Worm (Caenorhabditis elegans): ENCODE results near the gene ZK673.4.

Gene ZK673.4

DNA sequence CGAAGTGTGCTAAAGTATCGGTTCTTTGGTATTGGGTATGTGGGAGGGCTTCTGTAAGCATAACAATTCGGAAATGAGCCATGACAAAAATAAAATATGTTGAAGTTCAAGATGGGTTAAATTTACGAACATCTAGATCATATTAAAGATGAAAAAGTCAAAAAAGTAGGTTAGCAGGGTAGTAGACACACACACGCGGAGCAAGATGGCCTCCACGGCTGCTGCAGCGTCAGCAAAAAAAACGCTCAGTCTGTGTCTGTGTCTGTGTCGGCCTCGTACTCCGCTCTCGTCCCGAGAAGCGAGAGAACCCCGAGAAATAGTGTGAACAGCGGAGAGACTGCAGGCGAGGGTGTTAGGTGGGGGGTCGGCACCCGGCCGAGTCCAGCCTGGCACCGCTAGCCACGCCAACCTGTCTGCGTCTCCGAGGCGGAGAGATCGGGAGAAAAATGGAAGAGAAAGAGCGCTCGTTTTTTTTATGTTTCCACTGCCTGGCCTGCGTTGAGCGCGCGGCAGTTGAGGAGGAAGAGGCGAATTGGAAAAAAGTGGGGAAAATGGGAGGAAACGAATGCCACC, 49.9 kb downstream of the ZK673.4 start, which contains the start of gene myrf-1 (continued):
- peak; percentile 86 for TF ChIP-seq lin-11 (tag; optimal IDR thresholded peaks at IDR 0.05)
- TF ChIP-seq snpc-4 (tag; optimal IDR thresholded peaks at IDR 0.05) = peak; percentile 25
- no peak for TF ChIP-seq mbf-1 (tag; optimal IDR thresholded peaks at IDR 0.05)

DNA sequence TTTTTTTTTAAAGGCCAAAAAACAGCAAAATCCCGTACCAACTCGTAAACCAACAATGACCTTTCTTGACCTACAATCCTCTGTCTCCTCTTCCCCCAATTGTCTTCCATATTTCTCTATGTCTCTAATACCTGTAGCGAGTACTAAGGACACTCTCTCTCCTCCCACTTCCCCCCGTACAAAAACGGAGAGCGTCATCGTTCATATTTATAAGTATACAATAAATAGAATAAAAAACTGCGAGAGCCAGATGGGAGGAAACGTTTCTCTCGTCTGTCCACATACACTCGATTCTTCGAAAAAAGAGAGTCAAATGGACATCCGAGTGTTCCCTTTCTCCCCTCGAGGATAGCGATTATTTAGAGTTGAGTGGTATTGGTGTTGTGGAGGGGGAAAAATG, 52.0 kb downstream of the ZK673.4 start:
- TF ChIP-seq ZK546.5 (tag; optimal IDR thresholded peaks at IDR 0.05) (no peak), sem-4 (tag; optimal IDR thresholded peaks at IDR 0.05) (peak; percentile 0), ceh-16 (tag; optimal IDR thresholded peaks at IDR 0.05) (no peak), fos-1 (tag; optimal IDR thresholded peaks at IDR 0.05) (no peak), nhr-129 (tag; optimal IDR thresholded peaks at IDR 0.05) (no peak), Y55F3AM.14 (GFP tag; optimal IDR thresholded peaks at IDR 0.05) (no peak), zag-1 (tag; optimal IDR thresholded peaks at IDR 0.05) (no peak), nhr-11 (tag; optimal IDR thresholded peaks at IDR 0.05) (no peak), nhr-10 (tag; optimal IDR thresholded peaks at IDR 0.05) (no peak), elt-3 (tag; optimal IDR thresholded peaks at IDR 0.05) (no peak), nhr-12 (tag; optimal IDR thresholded peaks at IDR 0.05) (no peak), R02D3.7 (tag; optimal IDR thresholded peaks at IDR 0.05) (no peak), mbf-1 (tag; optimal IDR thresholded peaks at IDR 0.05) (no peak), crh-2 (tag; optimal IDR thresholded peaks at IDR 0.05) (no peak), unc-62 (GFP tag; optimal IDR thresholded peaks at IDR 0.05) (no peak), skn-1 (tag; optimal IDR thresholded peaks at IDR 0.05) (no peak), alr-1 (tag; optimal IDR thresholded peaks at IDR 0.05) (no peak), F13H6.1 (tag; optimal IDR thresholded peaks at IDR 0.05) (peak; percentile 30), ama-1 (optimal IDR thresholded peaks at IDR 0.05) (no peak), sma-9 (GFP tag; optimal IDR thresholded peaks at IDR 0.05) (peak; percentile 44), sma-9 (tag; optimal IDR thresholded peaks at IDR 0.05) (no peak), lin-11 (tag; optimal IDR thresholded peaks at IDR 0.05) (no peak), nhr-25 (tag; optimal IDR thresholded peaks at IDR 0.05) (peak; percentile 3), lsy-2 (tag; optimal IDR thresholded peaks at IDR 0.05) (no peak), unc-39 (tag; optimal IDR thresholded peaks at IDR 0.05) (no peak), nhr-6 (tag; optimal IDR thresholded peaks at IDR 0.05) (peak; percentile 25), C34F6.9 (tag; optimal IDR thresholded peaks at IDR 0.05) (peak; percentile 23), lin-13 (GFP tag; optimal IDR thresholded peaks at IDR 0.05) (no peak), unc-55 (GFP tag; optimal IDR thresholded peaks at IDR 0.05) (peak; percentile 13), blmp-1 (tag; optimal IDR thresholded peaks at IDR 0.05; ENCODE audit: insufficient read depth) (no peak), dmd-4 (tag; optimal IDR thresholded peaks at IDR 0.05) (no peak), elt-1 (tag; optimal IDR thresholded peaks at IDR 0.05) (no peak), ztf-11 (tag; optimal IDR thresholded peaks at IDR 0.05) (no peak), mdl-1 (tag; optimal IDR thresholded peaks at IDR 0.05) (no peak), nhr-77 (tag; optimal IDR thresholded peaks at IDR 0.05) (no peak), snpc-4 (tag; optimal IDR thresholded peaks at IDR 0.05) (no peak), nhr-237 (tag; optimal IDR thresholded peaks at IDR 0.05) (no peak), ztf-4 (tag; optimal IDR thresholded peaks at IDR 0.05) (no peak), egl-27 (tag; optimal IDR thresholded peaks at IDR 0.05) (peak; percentile 14), ceh-82 (tag; optimal IDR thresholded peaks at IDR 0.05) (no peak), peb-1 (tag; optimal IDR thresholded peaks at IDR 0.05) (no peak), sma-3 (GFP tag; optimal IDR thresholded peaks at IDR 0.05) (no peak), nhr-21 (tag; optimal IDR thresholded peaks at IDR 0.05) (no peak), gmeb-1 (tag; optimal IDR thresholded peaks at IDR 0.05) (no peak), aly-2 (tag; optimal IDR thresholded peaks at IDR 0.05) (no peak)
